Worm (Caenorhabditis elegans): ENCODE data around the gene F59H6.14.

- TF ChIP-seq lin-14 (GFP tag; optimal IDR thresholded peaks at IDR 0.05) (no peak), blmp-1 (tag; optimal IDR thresholded peaks at IDR 0.05) (no peak), zag-1 (tag; optimal IDR thresholded peaks at IDR 0.05) (no peak), xbp-1 (tag; optimal IDR thresholded peaks at IDR 0.05) (no peak), pax-3 (tag; optimal IDR thresholded peaks at IDR 0.05) (no peak), nhr-76 (tag; optimal IDR thresholded peaks at IDR 0.05) (no peak)
Measured at ce11 chrII:2013856-2014255, 19.5 kb upstream of the F59H6.14 start.

All from whole organism, L1 larva.